Fruit fly (Drosophila melanogaster) whole organism, embryonic: ENCODE data around the gene prg.
A peak's percentile ranks its signal among the peaks of the same experiment; 100 is the strongest.

Experiments
- B-H2 ChIP-seq: fragments of 200-800 bp; sonication (Bioruptor generic); optimal IDR thresholded peaks from 2 replicates; lab custom pipeline; 2018; ENCODE audit warnings: missing biosample characterization, mild to moderate bottlenecking, missing genetic modification characterization
- Bdp1 ChIP-seq: fragments of 200-800 bp; sonication (Bioruptor generic); optimal IDR thresholded peaks from 3 replicates; lab custom pipeline; 2016; ENCODE audit warnings: missing biosample characterization, missing genetic modification characterization
- BtbVII ChIP-seq: fragments of 200-800 bp; sonication (Bioruptor generic); optimal IDR thresholded peaks from 3 replicates; lab custom pipeline; 2017; ENCODE audit warnings: missing biosample characterization, mild to moderate bottlenecking, missing genetic modification characterization
- CG10462 ChIP-seq: fragments of 200-800 bp; sonication (Bioruptor generic); optimal IDR thresholded peaks from 2 replicates; lab custom pipeline; 2016; ENCODE audit warnings: missing biosample characterization, missing genetic modification characterization
- CG12769 ChIP-seq: fragments of 200-800 bp; sonication (Bioruptor generic); optimal IDR thresholded peaks from 2 replicates; lab custom pipeline; 2019; ENCODE audit warnings: missing biosample characterization, mild to moderate bottlenecking, missing genetic modification characterization, moderate library complexity
- CG13123 ChIP-seq: fragments of 200-800 bp; sonication (Bioruptor generic); optimal IDR thresholded peaks from 2 replicates; lab custom pipeline; 2016; ENCODE audit warnings: missing biosample characterization, missing genetic modification characterization
- CG15696 ChIP-seq: fragments of 200-800 bp; sonication (Bioruptor generic); optimal IDR thresholded peaks from 2 replicates; lab custom pipeline; 2019; ENCODE audit warnings: missing biosample characterization, mild to moderate bottlenecking, missing genetic modification characterization, moderate library complexity
- CG1647 ChIP-seq: fragments of 200-800 bp; sonication (Bioruptor generic); optimal IDR thresholded peaks from 3 replicates; lab custom pipeline; 2016; ENCODE audit warnings: missing biosample characterization, missing genetic modification characterization
- CG17829 ChIP-seq: fragments of 200-800 bp; optimal IDR thresholded peaks from 2 replicates; lab custom pipeline; 2019; ENCODE audit warnings: missing biosample characterization, mild to moderate bottlenecking, missing genetic modification characterization, moderate library complexity
- CG1832 ChIP-seq: fragments of 200-800 bp; sonication (Bioruptor generic); optimal IDR thresholded peaks from 2 replicates; lab custom pipeline; 2017; ENCODE audit warnings: missing biosample characterization, mild to moderate bottlenecking, missing genetic modification characterization, inconsistent platforms
- CG3407 ChIP-seq: fragments of 200-800 bp; sonication (Bioruptor generic); optimal IDR thresholded peaks from 2 replicates; lab custom pipeline; 2018; ENCODE audit warnings: missing biosample characterization, mild to moderate bottlenecking, missing genetic modification characterization
- CG4617 ChIP-seq: fragments of 200-800 bp; sonication (Bioruptor generic); optimal IDR thresholded peaks from 3 replicates; lab custom pipeline; 2016; ENCODE audit warnings: missing biosample characterization, missing genetic modification characterization, borderline replicate concordance
- CG4854 ChIP-seq: fragments of 200-800 bp; sonication (Bioruptor generic); optimal IDR thresholded peaks from 2 replicates; lab custom pipeline; 2016; ENCODE audit warnings: missing biosample characterization, missing genetic modification characterization, inconsistent platforms
- CG5245 ChIP-seq: fragments of 200-800 bp; sonication (Bioruptor generic); optimal IDR thresholded peaks from 3 replicates; lab custom pipeline; 2016; ENCODE audit warnings: missing biosample characterization, missing genetic modification characterization
- CG5953 ChIP-seq: fragments of 200-800 bp; sonication (Bioruptor generic); IDR thresholded peaks from 2 replicates; pipeline ENCODE4 v1.3.6; 2022; ENCODE audit warnings: missing biosample characterization, missing genetic modification characterization
- CG6272 ChIP-seq: fragments of 200-800 bp; sonication (Bioruptor generic); IDR thresholded peaks from 2 replicates; pipeline ENCODE4 v1.3.6; 2022; ENCODE audit warnings: missing biosample characterization, missing genetic modification characterization
- CG6813 ChIP-seq: fragments of 200-800 bp; sonication (Bioruptor generic); optimal IDR thresholded peaks from 2 replicates; lab custom pipeline; 2017; ENCODE audit warnings: missing biosample characterization, missing genetic modification characterization, mild to moderate bottlenecking, moderate library complexity, missing genetic modification reagents
- CG7786 ChIP-seq: fragments of 200-800 bp; sonication (Bioruptor generic); optimal IDR thresholded peaks from 2 replicates; lab custom pipeline; 2016; ENCODE audit warnings: missing biosample characterization, missing genetic modification characterization
- CG9797 ChIP-seq: fragments of 200-800 bp; sonication (Bioruptor generic); optimal IDR thresholded peaks from 3 replicates; lab custom pipeline; 2018; ENCODE audit warnings: missing biosample characterization, mild to moderate bottlenecking, missing genetic modification characterization
- CG9876 ChIP-seq: fragments of 200-800 bp; sonication (Bioruptor generic); optimal IDR thresholded peaks from 2 replicates; lab custom pipeline; 2016; ENCODE audit warnings: missing biosample characterization, missing genetic modification characterization
- CG9932 ChIP-seq: fragments of 200-800 bp; sonication (Bioruptor generic); IDR thresholded peaks from 2 replicates; pipeline ENCODE4 v1.3.6; 2022; ENCODE audit warnings: missing biosample characterization, missing genetic modification characterization
- D19B ChIP-seq: fragments of 200-800 bp; sonication (Bioruptor generic); optimal IDR thresholded peaks from 2 replicates; lab custom pipeline; 2017; ENCODE audit warnings: missing biosample characterization, mild to moderate bottlenecking, missing genetic modification characterization
- Elba2 ChIP-seq: fragments of 200-800 bp; sonication (Bioruptor generic); optimal IDR thresholded peaks from 3 replicates; lab custom pipeline; 2016; ENCODE audit warnings: missing biosample characterization, missing genetic modification characterization
- Mrtf ChIP-seq: fragments of 200-800 bp; sonication (Bioruptor generic); IDR thresholded peaks from 3 replicates; pipeline ENCODE4 v1.3.6; 2022; ENCODE audit warnings: missing biosample characterization, missing genetic modification characterization
- NC2α ChIP-seq: fragments of 200-800 bp; sonication (Bioruptor generic); optimal IDR thresholded peaks from 2 replicates; lab custom pipeline; 2016; ENCODE audit warnings: missing biosample characterization, missing genetic modification characterization
- Oli ChIP-seq: fragments of 200-800 bp; sonication (Bioruptor generic); optimal IDR thresholded peaks from 2 replicates; lab custom pipeline; 2018; ENCODE audit warnings: missing biosample characterization, mild to moderate bottlenecking, missing genetic modification characterization, moderate library complexity
- Rfx ChIP-seq: fragments of 200-800 bp; sonication (Bioruptor generic); IDR thresholded peaks from 2 replicates; pipeline ENCODE4 v1.3.6; 2022; ENCODE audit warnings: missing biosample characterization, missing genetic modification characterization
- Sox100B ChIP-seq: fragments of 200-800 bp; sonication (Bioruptor generic); optimal IDR thresholded peaks from 3 replicates; lab custom pipeline; 2018; ENCODE audit warnings: missing biosample characterization, mild to moderate bottlenecking, missing genetic modification characterization
- Taf1 ChIP-seq: fragments of 200-800 bp; sonication (Bioruptor generic); IDR thresholded peaks from 2 replicates; pipeline ENCODE4 v1.3.6; 2022; ENCODE audit warnings: missing biosample characterization, missing genetic modification characterization
- aop ChIP-seq: fragments of 200-800 bp; sonication (Bioruptor generic); IDR thresholded peaks from 2 replicates; pipeline ENCODE4 v1.3.6; 2022; ENCODE audit warnings: missing biosample characterization, missing genetic modification characterization
- az2 ChIP-seq: fragments of 200-800 bp; sonication (Bioruptor generic); optimal IDR thresholded peaks from 3 replicates; lab custom pipeline; 2016; ENCODE audit warnings: missing biosample characterization, missing genetic modification characterization
- br ChIP-seq: fragments of >200 bp; optimal IDR thresholded peaks from 2 replicates; lab custom pipeline; 2017
- cato ChIP-seq: fragments of 200-800 bp; sonication (Bioruptor generic); optimal IDR thresholded peaks from 2 replicates; lab custom pipeline; 2016; ENCODE audit warnings: missing biosample characterization, missing genetic modification characterization, borderline replicate concordance
- cwo ChIP-seq: fragments of 200-800 bp; sonication (Bioruptor generic); optimal IDR thresholded peaks from 3 replicates; lab custom pipeline; 2017; ENCODE audit warnings: missing biosample characterization, missing genetic modification characterization, mild to moderate bottlenecking, moderate library complexity, missing genetic modification reagents
- da ChIP-seq: fragments of 200-800 bp; sonication (Bioruptor generic); optimal IDR thresholded peaks from 2 replicates; lab custom pipeline; 2016; ENCODE audit warnings: missing biosample characterization, missing genetic modification characterization
- ewg ChIP-seq: fragments of 200-800 bp; sonication (Bioruptor generic); optimal IDR thresholded peaks from 3 replicates; lab custom pipeline; 2017; ENCODE audit warnings: mild to moderate bottlenecking, missing biosample characterization, missing genetic modification reagents, missing genetic modification characterization
- fd102C ChIP-seq: fragments of 200-800 bp; sonication (Bioruptor generic); optimal IDR thresholded peaks from 2 replicates; lab custom pipeline; 2018; ENCODE audit warnings: missing biosample characterization, mild to moderate bottlenecking, missing genetic modification characterization, moderate library complexity
- gcm ChIP-seq: fragments of 200-800 bp; sonication (Bioruptor generic); optimal IDR thresholded peaks from 2 replicates; lab custom pipeline; 2019; ENCODE audit warnings: missing biosample characterization, mild to moderate bottlenecking, missing genetic modification characterization, moderate library complexity
- gem ChIP-seq: fragments of 200-800 bp; sonication (Bioruptor generic); optimal IDR thresholded peaks from 2 replicates; lab custom pipeline; 2019; ENCODE audit warnings: missing biosample characterization, mild to moderate bottlenecking, missing genetic modification characterization, moderate library complexity
- gro ChIP-seq: fragments of 200-800 bp; sonication (Bioruptor generic); optimal IDR thresholded peaks from 2 replicates; lab custom pipeline; 2016; ENCODE audit warnings: missing biosample characterization, missing genetic modification characterization
- lmd ChIP-seq: fragments of 200-800 bp; sonication (Bioruptor generic); IDR thresholded peaks from 2 replicates; pipeline ENCODE4 v1.3.6; 2022; ENCODE audit warnings: missing biosample characterization, missing genetic modification characterization
- lov ChIP-seq, 2 experiments: fragments of 200-800 bp in 1 of 2; fragments of >200 bp in 1 of 2; sonication (Bioruptor generic) in 1 of 2; IDR thresholded peaks in 1 of 2; optimal IDR thresholded peaks in 1 of 2; 2 replicates in 1 of 2; 3 replicates in 1 of 2; pipeline versions ENCODE4 v1.3.6 to Lab custom; 2017 to 2022; ENCODE audit warnings: missing biosample characterization in 1 of 2, missing genetic modification characterization in 1 of 2
- otp ChIP-seq: fragments of 200-800 bp; sonication (Bioruptor generic); IDR thresholded peaks from 3 replicates; pipeline ENCODE4, ENCODE4 v1.3.6; 2022; ENCODE audit warnings: missing biosample characterization, missing genetic modification characterization
- pb ChIP-seq: fragments of 200-800 bp; sonication (Bioruptor generic); optimal IDR thresholded peaks from 3 replicates; lab custom pipeline; 2016; ENCODE audit warnings: missing biosample characterization, missing genetic modification characterization
- pfk ChIP-seq: fragments of 200-800 bp; sonication (Bioruptor generic); optimal IDR thresholded peaks from 2 replicates; lab custom pipeline; 2018; ENCODE audit warnings: missing biosample characterization, mild to moderate bottlenecking, missing genetic modification characterization, moderate library complexity
- sc ChIP-seq, 3 experiments: fragments of >200 bp in 2 of 3; fragments of 200-800 bp in 1 of 3; sonication (Bioruptor generic) in 1 of 3; optimal IDR thresholded peaks; 2 replicates in 2 of 3; 3 replicates in 1 of 3; lab custom pipeline; 2017; ENCODE audit warnings: mild to moderate bottlenecking in 1 of 3, missing biosample characterization in 1 of 3, missing genetic modification characterization in 1 of 3, missing genetic modification reagents in 1 of 3
- tap ChIP-seq: fragments of 200-800 bp; optimal IDR thresholded peaks from 3 replicates; lab custom pipeline; 2019; ENCODE audit warnings: missing biosample characterization, mild to moderate bottlenecking, missing genetic modification characterization, moderate library complexity
- tio ChIP-seq: fragments of 200-800 bp; sonication (Bioruptor generic); optimal IDR thresholded peaks from 2 replicates; lab custom pipeline; 2017; ENCODE audit warnings: missing biosample characterization, missing genetic modification characterization, inconsistent platforms
- vvl ChIP-seq: fragments of 200-800 bp; sonication (Bioruptor generic); IDR thresholded peaks from 2 replicates; pipeline ENCODE4 v1.3.6; 2022; ENCODE audit warnings: missing biosample characterization, missing genetic modification characterization
- zen2 ChIP-seq: fragments of 200-800 bp; sonication (Bioruptor generic); IDR thresholded peaks from 3 replicates; pipeline ENCODE4 v1.3.6; 2022; ENCODE audit warnings: missing biosample characterization, missing genetic modification characterization; ENCODE audit not compliant: partially characterized antibody
- zfh2 ChIP-seq: fragments of 200-800 bp; sonication (Bioruptor generic); optimal IDR thresholded peaks from 2 replicates; lab custom pipeline; 2016; ENCODE audit warnings: missing biosample characterization, missing genetic modification characterization

Gene prg

DNA sequence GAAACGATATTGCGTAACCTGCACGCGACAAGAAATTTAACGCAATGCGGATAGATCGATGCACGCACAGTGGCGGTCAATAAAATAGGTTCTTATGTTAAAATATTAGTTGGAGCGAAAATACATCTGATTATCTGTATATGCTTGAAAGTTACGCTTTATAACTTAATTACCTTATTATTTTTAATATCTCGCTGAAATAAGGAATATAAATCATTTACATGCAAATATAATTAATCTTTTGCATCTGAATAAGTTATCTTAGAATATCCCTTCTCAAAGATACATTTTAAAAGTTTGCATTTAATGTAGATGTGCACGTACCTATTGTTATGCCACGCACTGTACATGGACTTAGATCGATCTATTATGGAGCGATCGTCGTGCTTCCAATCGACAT lies 7.4 kb downstream of the prg start (continued):
- TF ChIP-seq BtbVII (GFP tag; lab: Kevin White, UChicago) (no peak), CG7786 (GFP tag; lab: Kevin White, UChicago) (no peak), vvl (GFP tag; lab: Robert Waterston, UW) (0 out of 2 replicates have a peak, but pooled peaks have one; percentile 20), B-H2 (no peak), CG5953 (GFP tag; lab: Robert Waterston, UW) (no peak), CG10462 (GFP tag; lab: Kevin White, UChicago) (no peak), Bdp1 (GFP tag; lab: Kevin White, UChicago) (no peak), CG12769 (tag; lab: Kevin White, UChicago) (no peak), pb (GFP tag; lab: Kevin White, UChicago) (no peak), tio (GFP tag; lab: Kevin White, UChicago) (peak; percentile 14), gcm (GFP tag; lab: Kevin White, UChicago) (peak; percentile 37), D19B (GFP tag; lab: Kevin White, UChicago) (no peak), CG9797 (GFP tag; lab: Kevin White, UChicago) (no peak), cwo (GFP tag; lab: Kevin White, UChicago) (no peak), CG3407 (no peak), sc (optimal IDR thresholded peaks at IDR 0.05; lab: Kevin White, UChicago) (no peak), sc (GFP tag; optimal IDR thresholded peaks at IDR 0.05; lab: Kevin White, UChicago) (peak; percentile 27), otp (GFP tag; lab: Robert Waterston, UW) (no peak), lmd (no peak), Rfx (GFP tag; lab: Robert Waterston, UW) (no peak), CG6813 (GFP tag; lab: Kevin White, UChicago) (no peak), CG4854 (GFP tag; lab: Kevin White, UChicago) (no peak), CG5245 (GFP tag; lab: Kevin White, UChicago) (no peak), aop (no peak), br (no peak), zfh2 (GFP tag; lab: Kevin White, UChicago) (no peak), da (GFP tag; lab: Kevin White, UChicago) (no peak), CG1647 (GFP tag; lab: Kevin White, UChicago) (no peak), Mrtf (GFP tag; lab: Robert Waterston, UW) (no peak), CG9876 (GFP tag; lab: Kevin White, UChicago) (no peak), CG1832 (no peak), gro (no peak), pfk (no peak), fd102C (GFP tag; lab: Kevin White, UChicago) (no peak), CG6272 (no peak), Taf1 (GFP tag; lab: Robert Waterston, UW) (no peak), Elba2 (GFP tag; lab: Kevin White, UChicago) (no peak), CG9932 (GFP tag; lab: Robert Waterston, UW) (no peak), CG15696 (tag; lab: Kevin White, UChicago) (peak; percentile 57), gem (tag; lab: Kevin White, UChicago) (peak; percentile 67), cato (no peak), CG17829 (tag; lab: Kevin White, UChicago) (peak; percentile 64), Oli (tag; lab: Kevin White, UChicago) (peak; percentile 44), CG4617 (GFP tag; lab: Kevin White, UChicago) (no peak), zen2 (GFP tag; lab: Robert Waterston, UW) (no peak), az2 (peak; percentile 14), NC2α (GFP tag; lab: Kevin White, UChicago) (no peak), lov (optimal IDR thresholded peaks at IDR 0.05; lab: Kevin White, UChicago) (no peak), lov (GFP tag; IDR thresholded peaks at IDR 0.05; lab: Robert Waterston, UW) (no peak), CG13123 (GFP tag; lab: Kevin White, UChicago) (no peak), Sox100B (GFP tag; lab: Kevin White, UChicago) (peak; percentile 42), ewg (GFP tag; lab: Kevin White, UChicago) (no peak), tap (tag; lab: Kevin White, UChicago) (peak; percentile 11)
